Worm (Caenorhabditis elegans) whole organism, mixed stage, embryonic: Measurements from ENCODE around the gene R12B2.13.

Source experiments
- M03D4.4 ChIP-seq: sonication (generic microtip); optimal IDR thresholded peaks from 2 replicates; lab custom pipeline; 2017; ENCODE audit warnings: mild to moderate bottlenecking, missing genetic modification characterization, missing compliant biosample characterization
- bed-3 ChIP-seq: fragments of 200-800 bp; sonication (Bioruptor generic); optimal IDR thresholded peaks from 3 replicates; lab custom pipeline; 2018; ENCODE audit warnings: mild to moderate bottlenecking, missing genetic modification characterization, moderate library complexity, missing compliant biosample characterization
- ceh-39 ChIP-seq: fragments of 150-350 bp; optimal IDR thresholded peaks from 2 replicates; lab custom pipeline; 2014; ENCODE audit warnings: missing biosample characterization, missing genetic modification characterization
- ceh-43 ChIP-seq: fragments of 200-800 bp; sonication (Bioruptor generic); optimal IDR thresholded peaks from 2 replicates; lab custom pipeline; 2018; ENCODE audit warnings: mild to moderate bottlenecking, missing genetic modification characterization, moderate library complexity, missing compliant biosample characterization
- ceh-83 ChIP-seq: fragments of 200-800 bp; sonication (Bioruptor generic); optimal IDR thresholded peaks from 2 replicates; lab custom pipeline; 2018; ENCODE audit warnings: mild to moderate bottlenecking, missing genetic modification characterization, missing compliant biosample characterization
- ces-1 ChIP-seq: fragments of 150-350 bp; optimal IDR thresholded peaks from 2 replicates; lab custom pipeline; 2014; ENCODE audit warnings: missing biosample characterization, missing genetic modification reagents, missing genetic modification characterization
- cnd-1 ChIP-seq: fragments of 200-800 bp; sonication (Bioruptor generic); optimal IDR thresholded peaks from 2 replicates; lab custom pipeline; 2018; ENCODE audit warnings: mild to moderate bottlenecking, missing genetic modification characterization, missing compliant biosample characterization
- drap-1 ChIP-seq: fragments of 200-800 bp; sonication (Bioruptor generic); optimal IDR thresholded peaks from 3 replicates; lab custom pipeline; 2018; ENCODE audit warnings: mild to moderate bottlenecking, missing genetic modification characterization, missing compliant biosample characterization
- elt-3 ChIP-seq: fragments of 150-350 bp; optimal IDR thresholded peaks from 2 replicates; lab custom pipeline; 2014; ENCODE audit warnings: missing biosample characterization, missing genetic modification characterization
- flh-1 ChIP-seq: fragments of 200-800 bp; sonication (Bioruptor generic); optimal IDR thresholded peaks from 2 replicates; lab custom pipeline; 2018; ENCODE audit warnings: mild to moderate bottlenecking, missing genetic modification characterization, moderate library complexity, missing compliant biosample characterization
- lin-13 ChIP-seq: fragments of 150-350 bp; optimal IDR thresholded peaks from 2 replicates; lab custom pipeline; 2014; ENCODE audit warnings: missing biosample characterization, missing genetic modification characterization
- lin-32 ChIP-seq: fragments of 200-800 bp; sonication (Bioruptor generic); optimal IDR thresholded peaks from 2 replicates; lab custom pipeline; 2018; ENCODE audit warnings: mild to moderate bottlenecking, missing genetic modification characterization, missing compliant biosample characterization
- lsy-2 ChIP-seq: fragments of 150-350 bp; optimal IDR thresholded peaks from 2 replicates; lab custom pipeline; 2014; ENCODE audit warnings: missing biosample characterization, missing genetic modification characterization
- mab-5 ChIP-seq: fragments of 150-350 bp; optimal IDR thresholded peaks from 2 replicates; lab custom pipeline; 2014; ENCODE audit warnings: missing biosample characterization, missing genetic modification characterization
- mep-1 ChIP-seq: fragments of 150-350 bp; optimal IDR thresholded peaks from 2 replicates; lab custom pipeline; 2017; ENCODE audit warnings: missing biosample characterization, missing genetic modification reagents, missing genetic modification characterization, inconsistent platforms
- mls-2 ChIP-seq: sonication (generic microtip); optimal IDR thresholded peaks from 2 replicates; lab custom pipeline; 2016; ENCODE audit warnings: mild to moderate bottlenecking, missing genetic modification characterization, moderate library complexity, missing compliant biosample characterization
- nhr-12 ChIP-seq: fragments of 150-350 bp; optimal IDR thresholded peaks from 2 replicates; lab custom pipeline; 2014; ENCODE audit warnings: missing biosample characterization, missing genetic modification characterization
- nhr-2 ChIP-seq: fragments of 150-350 bp; optimal IDR thresholded peaks from 2 replicates; lab custom pipeline; 2014; ENCODE audit warnings: missing biosample characterization, missing genetic modification characterization
- nhr-237 ChIP-seq: fragments of 150-350 bp; optimal IDR thresholded peaks from 2 replicates; lab custom pipeline; 2014; ENCODE audit warnings: missing biosample characterization, missing genetic modification characterization
- nhr-28 ChIP-seq: fragments of 150-350 bp; optimal IDR thresholded peaks from 2 replicates; lab custom pipeline; 2014; ENCODE audit warnings: missing biosample characterization, missing genetic modification characterization
- pha-4 ChIP-seq: fragments of 150-350 bp; optimal IDR thresholded peaks from 2 replicates; lab custom pipeline; 2018; ENCODE audit warnings: missing biosample characterization, missing genetic modification reagents, missing genetic modification characterization
- sem-2 ChIP-seq: fragments of 200-800 bp; sonication (Bioruptor generic); optimal IDR thresholded peaks from 2 replicates; lab custom pipeline; 2018; ENCODE audit warnings: mild to moderate bottlenecking, missing genetic modification characterization, missing compliant biosample characterization
- snpc-4 ChIP-seq: fragments of 150-350 bp; optimal IDR thresholded peaks from 2 replicates; lab custom pipeline; 2014; ENCODE audit warnings: missing biosample characterization, missing genetic modification characterization
- sptf-1 ChIP-seq: sonication (generic microtip); optimal IDR thresholded peaks from 2 replicates; lab custom pipeline; 2017; ENCODE audit warnings: mild to moderate bottlenecking, missing genetic modification characterization, moderate library complexity, missing compliant biosample characterization
- tbx-8 ChIP-seq: fragments of 200-800 bp; sonication (Bioruptor generic); optimal IDR thresholded peaks from 2 replicates; lab custom pipeline; 2018; ENCODE audit warnings: mild to moderate bottlenecking, missing genetic modification characterization, moderate library complexity, missing compliant biosample characterization
- unc-39 ChIP-seq: fragments of 150-350 bp; optimal IDR thresholded peaks from 2 replicates; lab custom pipeline; 2014; ENCODE audit warnings: missing biosample characterization, missing genetic modification characterization
- unc-62 ChIP-seq: fragments of 150-350 bp; optimal IDR thresholded peaks from 2 replicates; lab custom pipeline; 2014; ENCODE audit warnings: missing biosample characterization, missing genetic modification reagents, missing genetic modification characterization
- zip-8 ChIP-seq: fragments of 150-350 bp; optimal IDR thresholded peaks from 2 replicates; lab custom pipeline; 2014; ENCODE audit warnings: missing biosample characterization, missing genetic modification characterization

R12B2.13 gene

ce11 chrIII:5828065-5828464, 5.2 kb downstream of the R12B2.13 start:
- TF ChIP-seq mep-1 (tag; lab: Kevin White, UChicago) (no peak), drap-1 (no peak), snpc-4 (tag; lab: Kevin White, UChicago) (no peak), sem-2 (GFP tag; lab: Kevin White, UChicago) (no peak), flh-1 (GFP tag; lab: Kevin White, UChicago) (no peak), lsy-2 (tag; lab: Kevin White, UChicago) (no peak), unc-62 (GFP tag; lab: Kevin White, UChicago) (no peak), mab-5 (tag; lab: Kevin White, UChicago) (no peak), ceh-39 (no peak), mls-2 (tag; lab: Kevin White, UChicago) (no peak), nhr-28 (tag; lab: Kevin White, UChicago) (no peak), ces-1 (GFP tag; lab: Kevin White, UChicago) (no peak), nhr-2 (tag; lab: Kevin White, UChicago) (no peak), cnd-1 (tag; lab: Kevin White, UChicago) (no peak), pha-4 (tag; lab: Kevin White, UChicago) (no peak), sptf-1 (tag; lab: Kevin White, UChicago) (no peak), tbx-8 (no peak), unc-39 (tag; lab: Kevin White, UChicago) (no peak), bed-3 (GFP tag; lab: Kevin White, UChicago) (no peak), elt-3 (tag; lab: Kevin White, UChicago) (no peak)

ce11 chrIII:5826895-5827437, 6.3 kb downstream of the R12B2.13 start:
- peak; percentile 88 for TF ChIP-seq ces-1 (GFP tag; lab: Kevin White, UChicago)
- TF ChIP-seq cnd-1 (tag; lab: Kevin White, UChicago), result no peak

ce11 chrIII:5824450-5824972, 8.8 kb downstream of the R12B2.13 start:
- TF ChIP-seq ceh-83 (no peak), ceh-43 (GFP tag; lab: Kevin White, UChicago) (no peak), unc-62 (GFP tag; lab: Kevin White, UChicago) (peak; percentile 15), mls-2 (tag; lab: Kevin White, UChicago) (no peak)

- TF ChIP-seq lin-13 (tag; lab: Kevin White, UChicago) (no peak), M03D4.4 (tag; lab: Kevin White, UChicago) (no peak)
- TF ChIP-seq, all 35 proteins: peak for 0
These were observed 9.7 kb downstream of the R12B2.13 start, which contains the start of gene R12B2.8 for ce11 chrIII:5823617-5824016. Gene R12B2.8 (plus strand): TSS chrIII:5823917.

- TF ChIP-seq elt-3 (tag; lab: Kevin White, UChicago), result no peak
- TF ChIP-seq tbx-8, result no peak
- peak; percentile 58 for TF ChIP-seq ces-1 (GFP tag; lab: Kevin White, UChicago)
- TF ChIP-seq nhr-237 (tag; lab: Kevin White, UChicago), result no peak
- TF ChIP-seq ceh-83, result no peak
- TF ChIP-seq lsy-2 (tag; lab: Kevin White, UChicago), result no peak
- TF ChIP-seq, all 35 proteins: peak for 1
These were observed 10.5 kb downstream of the R12B2.13 start for ce11 chrIII:5822816-5823215.

ce11 chrIII:5815932-5816331, 17.3 kb downstream of the R12B2.13 start, which contains the start of gene sma-4:
Gene sma-4 (plus strand): TSS chrIII:5816232.
- TF ChIP-seq nhr-2 (tag; lab: Kevin White, UChicago), result no peak
- no peak for TF ChIP-seq nhr-12 (tag; lab: Kevin White, UChicago)
- no peak for TF ChIP-seq snpc-4 (tag; lab: Kevin White, UChicago)
- no peak for TF ChIP-seq ceh-39
- TF ChIP-seq unc-39 (tag; lab: Kevin White, UChicago), result no peak
- TF ChIP-seq zip-8 (tag; lab: Kevin White, UChicago), result no peak
- TF ChIP-seq lsy-2 (tag; lab: Kevin White, UChicago), result no peak
- TF ChIP-seq lin-32 (GFP tag; lab: Kevin White, UChicago), result no peak
- TF ChIP-seq, all 35 proteins: peak for 0
